Worm (Caenorhabditis elegans) whole organism, L2 larva: Measurements from ENCODE around the gene F37C12.14.

Source experiments
- C34F6.9 ChIP-seq: fragments of 150-350 bp; optimal IDR thresholded peaks from 2 replicates; lab custom pipeline; 2014; ENCODE audit warnings: missing biosample characterization, missing genetic modification characterization
- F13H6.1 ChIP-seq: sonication (generic microtip); optimal IDR thresholded peaks from 2 replicates; lab custom pipeline; 2016; ENCODE audit warnings: missing genetic modification characterization, missing compliant biosample characterization
- R02D3.7 ChIP-seq: fragments of 150-350 bp; optimal IDR thresholded peaks from 2 replicates; lab custom pipeline; 2014; ENCODE audit warnings: missing biosample characterization, missing genetic modification characterization
- Y55F3AM.14 ChIP-seq: fragments of 200-800 bp; sonication (Bioruptor generic); optimal IDR thresholded peaks from 2 replicates; lab custom pipeline; 2018; ENCODE audit warnings: mild to moderate bottlenecking, missing genetic modification characterization, missing compliant biosample characterization
- ZK546.5 ChIP-seq: sonication (generic microtip); optimal IDR thresholded peaks from 2 replicates; lab custom pipeline; 2017; ENCODE audit warnings: missing biosample characterization, missing genetic modification characterization
- alr-1 ChIP-seq: fragments of 150-350 bp; optimal IDR thresholded peaks from 2 replicates; lab custom pipeline; 2014; ENCODE audit warnings: missing biosample characterization, missing genetic modification characterization
- aly-2 ChIP-seq: fragments of 150-350 bp; optimal IDR thresholded peaks from 2 replicates; lab custom pipeline; 2014; ENCODE audit warnings: missing biosample characterization, missing genetic modification characterization
- ama-1 ChIP-seq: fragments of 150-350 bp; optimal IDR thresholded peaks from 2 replicates; lab custom pipeline; 2018; ENCODE audit warnings: inconsistent platforms
- blmp-1 ChIP-seq: sonication (generic microtip); optimal IDR thresholded peaks from 2 replicates; lab custom pipeline; 2017; ENCODE audit warnings: missing genetic modification characterization, mild to moderate bottlenecking, missing compliant biosample characterization, antibody characterized with exemption, moderate library complexity; ENCODE audit not compliant: insufficient read depth
- ceh-16 ChIP-seq: fragments of 150-350 bp; optimal IDR thresholded peaks from 2 replicates; lab custom pipeline; 2014; ENCODE audit warnings: missing biosample characterization, missing genetic modification characterization
- ceh-82 ChIP-seq: fragments of 150-350 bp; optimal IDR thresholded peaks from 2 replicates; lab custom pipeline; 2014; ENCODE audit warnings: missing biosample characterization, missing genetic modification characterization
- crh-2 ChIP-seq: sonication (generic microtip); optimal IDR thresholded peaks from 2 replicates; lab custom pipeline; 2017; ENCODE audit warnings: missing biosample characterization, missing genetic modification characterization
- dmd-4 ChIP-seq: sonication (generic microtip); optimal IDR thresholded peaks from 2 replicates; lab custom pipeline; 2017; ENCODE audit warnings: missing biosample characterization, missing genetic modification characterization
- egl-27 ChIP-seq: sonication (generic microtip); optimal IDR thresholded peaks from 3 replicates; lab custom pipeline; 2017; ENCODE audit warnings: missing biosample characterization, missing genetic modification reagents, missing genetic modification characterization
- elt-1 ChIP-seq: fragments of 150-350 bp; optimal IDR thresholded peaks from 2 replicates; lab custom pipeline; 2014; ENCODE audit warnings: missing biosample characterization, missing genetic modification characterization
- elt-3 ChIP-seq: sonication (generic microtip); optimal IDR thresholded peaks from 2 replicates; lab custom pipeline; 2017; ENCODE audit warnings: missing biosample characterization, missing genetic modification characterization
- fos-1 ChIP-seq: fragments of 150-350 bp; optimal IDR thresholded peaks from 2 replicates; lab custom pipeline; 2014; ENCODE audit warnings: missing biosample characterization, missing genetic modification characterization
- gmeb-1 ChIP-seq: fragments of 150-350 bp; optimal IDR thresholded peaks from 2 replicates; lab custom pipeline; 2014; ENCODE audit warnings: missing biosample characterization, missing genetic modification characterization
- lin-11 ChIP-seq: fragments of 150-350 bp; sonication (generic microtip); optimal IDR thresholded peaks from 2 replicates; lab custom pipeline; 2014; ENCODE audit warnings: missing biosample characterization, missing genetic modification characterization, inconsistent platforms, mixed read lengths
- lin-13 ChIP-seq: fragments of 150-350 bp; optimal IDR thresholded peaks from 2 replicates; lab custom pipeline; 2014; ENCODE audit warnings: missing biosample characterization, missing genetic modification reagents, missing genetic modification characterization
- lin-39 ChIP-seq: fragments of 150-350 bp; optimal IDR thresholded peaks from 2 replicates; lab custom pipeline; 2014; ENCODE audit warnings: missing biosample characterization, missing genetic modification reagents, missing genetic modification characterization
- lsy-2 ChIP-seq, 2 experiments: fragments of 150-350 bp in 1 of 2; sonication (generic microtip) in 1 of 2; optimal IDR thresholded peaks; 2 replicates each; lab custom pipeline; 2014 to 2017; ENCODE audit warnings: missing biosample characterization in 2 of 2, missing genetic modification characterization in 2 of 2
- mab-5 ChIP-seq: fragments of 150-350 bp; optimal IDR thresholded peaks from 2 replicates; lab custom pipeline; 2014; ENCODE audit warnings: missing biosample characterization, missing genetic modification characterization
- mbf-1 ChIP-seq: sonication (generic microtip); optimal IDR thresholded peaks from 2 replicates; lab custom pipeline; 2017; ENCODE audit warnings: missing biosample characterization, missing genetic modification characterization
- mdl-1 ChIP-seq, 2 experiments: fragments of 150-350 bp in 1 of 2; sonication (generic microtip) in 1 of 2; optimal IDR thresholded peaks; 2 replicates each; lab custom pipeline; 2017; ENCODE audit warnings: missing biosample characterization in 2 of 2, missing genetic modification characterization in 2 of 2
- nhr-10 ChIP-seq: sonication (generic microtip); optimal IDR thresholded peaks from 2 replicates; lab custom pipeline; 2017; ENCODE audit warnings: missing biosample characterization, missing genetic modification characterization
- nhr-11 ChIP-seq: fragments of 150-350 bp; optimal IDR thresholded peaks from 2 replicates; lab custom pipeline; 2014; ENCODE audit warnings: missing biosample characterization, missing genetic modification characterization
- nhr-12 ChIP-seq: fragments of 150-350 bp; optimal IDR thresholded peaks from 2 replicates; lab custom pipeline; 2014; ENCODE audit warnings: missing biosample characterization, missing genetic modification characterization
- nhr-129 ChIP-seq: fragments of 150-350 bp; optimal IDR thresholded peaks from 2 replicates; lab custom pipeline; 2014; ENCODE audit warnings: missing biosample characterization, missing genetic modification characterization
- nhr-21 ChIP-seq: fragments of 150-350 bp; optimal IDR thresholded peaks from 2 replicates; lab custom pipeline; 2014; ENCODE audit warnings: missing biosample characterization, missing genetic modification characterization
- nhr-23 ChIP-seq: fragments of 150-350 bp; optimal IDR thresholded peaks from 2 replicates; lab custom pipeline; 2014; ENCODE audit warnings: missing biosample characterization, missing genetic modification reagents, missing genetic modification characterization
- nhr-237 ChIP-seq: fragments of 150-350 bp; optimal IDR thresholded peaks from 2 replicates; lab custom pipeline; 2014; ENCODE audit warnings: missing biosample characterization, missing genetic modification characterization
- nhr-25 ChIP-seq: fragments of 150-350 bp; sonication (generic microtip); optimal IDR thresholded peaks from 3 replicates; lab custom pipeline; 2014; ENCODE audit warnings: missing biosample characterization, missing genetic modification characterization
- nhr-6 ChIP-seq: fragments of 150-350 bp; optimal IDR thresholded peaks from 2 replicates; lab custom pipeline; 2014; ENCODE audit warnings: missing biosample characterization, missing genetic modification characterization
- nhr-77 ChIP-seq: fragments of 150-350 bp; optimal IDR thresholded peaks from 2 replicates; lab custom pipeline; 2014; ENCODE audit warnings: missing biosample characterization, missing genetic modification characterization
- peb-1 ChIP-seq: fragments of 150-350 bp; optimal IDR thresholded peaks from 2 replicates; lab custom pipeline; 2014; ENCODE audit warnings: missing biosample characterization, missing genetic modification characterization
- sem-4 ChIP-seq: fragments of 150-350 bp; optimal IDR thresholded peaks from 2 replicates; lab custom pipeline; 2014; ENCODE audit warnings: missing biosample characterization, missing genetic modification reagents, missing genetic modification characterization
- skn-1 ChIP-seq: sonication (generic microtip); optimal IDR thresholded peaks from 2 replicates; lab custom pipeline; 2017; ENCODE audit warnings: missing biosample characterization, missing genetic modification characterization
- sma-3 ChIP-seq: sonication (generic microtip); optimal IDR thresholded peaks from 2 replicates; lab custom pipeline; 2016; ENCODE audit warnings: missing genetic modification reagents, missing genetic modification characterization, missing compliant biosample characterization
- sma-9 ChIP-seq, 2 experiments: fragments of 150-350 bp in 1 of 2; sonication (generic microtip) in 1 of 2; optimal IDR thresholded peaks; 2 replicates each; lab custom pipeline; 2014 to 2016; ENCODE audit warnings: missing genetic modification characterization in 2 of 2, mild to moderate bottlenecking in 1 of 2, missing biosample characterization in 1 of 2, missing compliant biosample characterization in 1 of 2, missing genetic modification reagents in 1 of 2, moderate library complexity in 1 of 2
- snpc-4 ChIP-seq: fragments of 150-350 bp; optimal IDR thresholded peaks from 2 replicates; lab custom pipeline; 2014; ENCODE audit warnings: missing biosample characterization, missing genetic modification characterization
- unc-39 ChIP-seq: fragments of 150-350 bp; optimal IDR thresholded peaks from 2 replicates; lab custom pipeline; 2014; ENCODE audit warnings: missing biosample characterization, missing genetic modification characterization
- unc-55 ChIP-seq: fragments of 150-350 bp; sonication (generic microtip); optimal IDR thresholded peaks from 3 replicates; lab custom pipeline; 2014; ENCODE audit warnings: missing biosample characterization, missing genetic modification reagents, missing genetic modification characterization
- unc-62 ChIP-seq: fragments of 150-350 bp; optimal IDR thresholded peaks from 2 replicates; lab custom pipeline; 2014; ENCODE audit warnings: missing biosample characterization, missing genetic modification reagents, missing genetic modification characterization
- zag-1 ChIP-seq: fragments of 150-350 bp; optimal IDR thresholded peaks from 2 replicates; lab custom pipeline; 2014; ENCODE audit warnings: missing biosample characterization, missing genetic modification characterization
- ztf-1 ChIP-seq: fragments of 200-800 bp; sonication (Bioruptor generic); conservative IDR thresholded peaks from 2 replicates; pipeline ENCODE4 v1.3.6; 2022; ENCODE audit warnings: missing genetic modification characterization, missing compliant biosample characterization
- ztf-11 ChIP-seq: sonication (generic microtip); optimal IDR thresholded peaks from 2 replicates; lab custom pipeline; 2017; ENCODE audit warnings: missing biosample characterization, missing genetic modification characterization
- ztf-4 ChIP-seq: fragments of 150-350 bp; optimal IDR thresholded peaks from 2 replicates; lab custom pipeline; 2014; ENCODE audit warnings: missing biosample characterization, missing genetic modification characterization

The F37C12.14 gene

DNA sequence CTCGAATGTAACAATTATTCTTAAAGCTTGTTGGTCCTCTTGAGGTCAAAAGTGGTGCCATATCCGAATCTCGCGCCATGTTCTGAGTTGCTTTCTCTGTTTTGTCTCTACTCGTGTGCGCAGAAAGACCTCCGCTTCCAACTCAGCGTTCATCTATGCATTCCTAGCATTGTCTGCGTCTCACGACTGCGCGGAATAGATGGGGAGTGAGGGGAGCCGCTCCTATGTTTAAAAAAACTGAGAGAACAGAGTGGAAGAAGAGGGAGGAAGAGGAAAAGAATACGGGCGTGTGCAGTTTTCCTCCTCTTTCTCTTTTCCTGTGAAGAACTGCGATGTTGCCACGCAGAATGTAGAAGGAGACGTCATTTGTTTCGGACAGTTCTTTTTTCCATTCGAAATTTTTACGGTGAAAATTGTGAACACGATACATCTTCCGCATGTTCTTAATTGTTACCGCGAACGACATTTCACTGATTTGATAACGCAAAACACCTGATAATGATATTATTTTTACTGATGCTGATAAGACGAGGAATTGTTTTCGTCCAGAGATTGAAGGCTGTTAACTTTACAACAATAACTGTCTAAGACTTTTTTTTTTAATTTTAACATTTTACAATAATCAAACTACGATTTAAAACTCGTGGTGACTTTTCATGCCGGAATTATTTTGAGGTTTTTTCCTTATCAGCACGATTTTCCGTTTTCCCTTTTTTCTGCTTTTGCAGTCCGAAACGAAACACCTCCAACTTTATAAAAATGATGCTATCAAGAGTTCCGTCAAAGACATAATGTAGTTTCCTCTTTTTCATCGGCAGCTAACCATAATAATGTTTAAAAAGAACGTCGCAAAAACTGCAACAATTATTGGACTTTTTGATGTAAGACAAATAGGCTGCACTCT is 18.5 kb downstream of the F37C12.14 start:
- no peak for TF ChIP-seq sem-4
- TF ChIP-seq nhr-11 = no peak
- no peak for TF ChIP-seq elt-3 (tag; lab: Kevin White, UChicago)
- TF ChIP-seq aly-2 (tag; lab: Kevin White, UChicago) = no peak
- no peak for TF ChIP-seq blmp-1
- TF ChIP-seq ceh-16 (tag; lab: Kevin White, UChicago) = no peak
- TF ChIP-seq gmeb-1 (tag; lab: Kevin White, UChicago) = no peak
- no peak for TF ChIP-seq sma-3 (GFP tag; lab: Kevin White, UChicago)
- no peak for TF ChIP-seq mbf-1
- no peak for TF ChIP-seq ama-1
- TF ChIP-seq nhr-129 (tag; lab: Kevin White, UChicago) = peak; percentile 76
- peak; percentile 82 for TF ChIP-seq unc-55 (GFP tag; lab: Kevin White, UChicago)
- peak; percentile 5 for TF ChIP-seq nhr-25 (tag; lab: Kevin White, UChicago)
- peak; percentile 63 for TF ChIP-seq lin-11 (tag; lab: Kevin White, UChicago)
- TF ChIP-seq unc-62 (GFP tag; lab: Kevin White, UChicago) = no peak
- TF ChIP-seq elt-1 = no peak
- TF ChIP-seq fos-1 = peak; percentile 58
- peak; percentile 71 for TF ChIP-seq crh-2
- TF ChIP-seq alr-1 = no peak
- no peak for TF ChIP-seq nhr-237 (tag; lab: Kevin White, UChicago)
- no peak for TF ChIP-seq nhr-12 (tag; lab: Kevin White, UChicago)
- peak; percentile 5 for TF ChIP-seq lin-13
- TF ChIP-seq ceh-82 (tag; lab: Kevin White, UChicago) = no peak
- TF ChIP-seq Y55F3AM.14 = no peak
- no peak for TF ChIP-seq ZK546.5 (tag; lab: Kevin White, UChicago)
- peak; percentile 44 for TF ChIP-seq F13H6.1 (tag; lab: Kevin White, UChicago)
- TF ChIP-seq R02D3.7 (tag; lab: Kevin White, UChicago) = no peak
- TF ChIP-seq mab-5 (tag; lab: Kevin White, UChicago) = peak; percentile 16
- TF ChIP-seq skn-1 (tag; lab: Kevin White, UChicago) = no peak
- no peak for TF ChIP-seq snpc-4 (tag; lab: Kevin White, UChicago)
- TF ChIP-seq nhr-23 = no peak
- peak in 1 of 2 experiments; percentile 69 for TF ChIP-seq lsy-2 (tag; optimal IDR thresholded peaks at IDR 0.05; lab: Kevin White, UChicago)
- TF ChIP-seq peb-1 = no peak
- TF ChIP-seq sma-9 (GFP tag; optimal IDR thresholded peaks at IDR 0.05; lab: Kevin White, UChicago) = peak; percentile 13
- TF ChIP-seq sma-9 (tag; optimal IDR thresholded peaks at IDR 0.05; lab: Kevin White, UChicago) = no peak
- TF ChIP-seq egl-27 (tag; lab: Kevin White, UChicago) = peak; percentile 74
- TF ChIP-seq mdl-1 (tag; optimal IDR thresholded peaks at IDR 0.05; lab: Kevin White, UChicago) = peak; percentile 23 to 29
- no peak for TF ChIP-seq ztf-11
- peak; percentile 32 for TF ChIP-seq ztf-4 (tag; lab: Kevin White, UChicago)
- TF ChIP-seq nhr-77 = no peak
- no peak for TF ChIP-seq unc-39
- no peak for TF ChIP-seq dmd-4 (tag; lab: Kevin White, UChicago)
- TF ChIP-seq nhr-21 = no peak
- TF ChIP-seq ztf-1 (GFP tag; lab: Robert Waterston, UW) = no peak
- TF ChIP-seq nhr-6 = no peak
- TF ChIP-seq lin-39 (tag; lab: Kevin White, UChicago) = no peak
- TF ChIP-seq nhr-10 (tag; lab: Kevin White, UChicago) = no peak
- TF ChIP-seq C34F6.9 (tag; lab: Kevin White, UChicago) = peak; percentile 77
- TF ChIP-seq zag-1 (tag; lab: Kevin White, UChicago) = peak; percentile 62
